Fruit fly (Drosophila melanogaster) whole organism, embryonic: ENCODE measurements around the gene Cep135.

Experiments
- Awh ChIP-seq: fragments of 200-800 bp; sonication (Bioruptor generic); IDR thresholded peaks from 2 replicates; pipeline ENCODE4, ENCODE4 v1.3.6; 2022; ENCODE audit warnings: missing biosample characterization, missing genetic modification characterization
- CG11456 ChIP-seq: fragments of 200-800 bp; sonication (Bioruptor generic); IDR thresholded peaks from 3 replicates; pipeline ENCODE4 v1.3.6; 2022; ENCODE audit warnings: missing biosample characterization, missing genetic modification characterization
- CG12659 ChIP-seq: fragments of 200-800 bp; sonication (Bioruptor generic); optimal IDR thresholded peaks from 3 replicates; lab custom pipeline; 2017; ENCODE audit warnings: mild to moderate bottlenecking, missing biosample characterization, missing genetic modification reagents, missing genetic modification characterization
- CG14441 ChIP-seq: fragments of 200-800 bp; sonication (Bioruptor generic); IDR thresholded peaks from 2 replicates; pipeline ENCODE4 v1.3.6; 2022; ENCODE audit warnings: missing biosample characterization, missing genetic modification characterization
- CG43689 ChIP-seq: fragments of 200-800 bp; sonication (Bioruptor generic); IDR thresholded peaks from 2 replicates; pipeline ENCODE4 v1.3.6; 2022; ENCODE audit warnings: missing biosample characterization, missing genetic modification characterization
- CG4404 ChIP-seq: fragments of 200-800 bp; sonication (Bioruptor generic); IDR thresholded peaks from 2 replicates; pipeline ENCODE4 v1.3.6; 2022; ENCODE audit warnings: missing biosample characterization, missing genetic modification characterization
- CG6254 ChIP-seq: fragments of 200-800 bp; sonication (Bioruptor generic); optimal IDR thresholded peaks from 3 replicates; lab custom pipeline; 2017; ENCODE audit warnings: mild to moderate bottlenecking, missing biosample characterization, missing genetic modification reagents, missing genetic modification characterization
- CG6854 ChIP-seq: fragments of 200-800 bp; sonication (Bioruptor generic); optimal IDR thresholded peaks from 3 replicates; lab custom pipeline; 2017; ENCODE audit warnings: missing biosample characterization, mild to moderate bottlenecking, missing genetic modification characterization
- CG7271 ChIP-seq: fragments of 200-800 bp; sonication (Bioruptor generic); optimal IDR thresholded peaks from 2 replicates; lab custom pipeline; 2018; ENCODE audit warnings: missing biosample characterization, mild to moderate bottlenecking, missing genetic modification characterization, moderate library complexity
- CG7987 ChIP-seq: fragments of 200-800 bp; sonication (Bioruptor generic); optimal IDR thresholded peaks from 2 replicates; lab custom pipeline; 2018; ENCODE audit warnings: missing biosample characterization, mild to moderate bottlenecking, missing genetic modification characterization, moderate library complexity
- CG8281 ChIP-seq: fragments of 200-800 bp; sonication (Bioruptor generic); optimal IDR thresholded peaks from 2 replicates; lab custom pipeline; 2018; ENCODE audit warnings: missing biosample characterization, mild to moderate bottlenecking, missing genetic modification characterization, moderate library complexity
- CG8290 ChIP-seq, 3 experiments: fragments of 200-800 bp; sonication (Bioruptor generic); optimal IDR thresholded peaks; 2 replicates each; lab custom pipeline; 2016 to 2019; ENCODE audit warnings: missing biosample characterization in 3 of 3, missing genetic modification characterization in 3 of 3, mild to moderate bottlenecking in 2 of 3, moderate library complexity in 1 of 3
- CG8944 ChIP-seq: fragments of 200-800 bp; sonication (Bioruptor generic); optimal IDR thresholded peaks from 3 replicates; lab custom pipeline; 2016; ENCODE audit warnings: missing biosample characterization, missing genetic modification characterization
- CG9215 ChIP-seq: fragments of 200-800 bp; sonication (Bioruptor generic); IDR thresholded peaks from 2 replicates; pipeline ENCODE4 v1.3.6; 2022; ENCODE audit warnings: missing biosample characterization, missing genetic modification characterization
- Doc2 ChIP-seq: fragments of 200-800 bp; sonication (Bioruptor generic); IDR thresholded peaks from 2 replicates; pipeline ENCODE4 v1.3.6; 2022; ENCODE audit warnings: missing biosample characterization, missing genetic modification characterization
- ERR ChIP-seq: fragments of 200-800 bp; sonication (Bioruptor generic); optimal IDR thresholded peaks from 2 replicates; lab custom pipeline; 2016; ENCODE audit warnings: missing biosample characterization, missing genetic modification characterization
- Ets97D ChIP-seq: fragments of 200-800 bp; sonication (Bioruptor generic); optimal IDR thresholded peaks from 3 replicates; lab custom pipeline; 2016; ENCODE audit warnings: missing biosample characterization, missing genetic modification characterization
- HLH54F ChIP-seq: fragments of 200-800 bp; sonication (Bioruptor generic); optimal IDR thresholded peaks from 3 replicates; lab custom pipeline; 2016; ENCODE audit warnings: missing biosample characterization, missing genetic modification characterization
- Hand ChIP-seq: fragments of 200-800 bp; sonication (Bioruptor generic); optimal IDR thresholded peaks from 2 replicates; lab custom pipeline; 2017; ENCODE audit warnings: mild to moderate bottlenecking, missing biosample characterization, missing genetic modification reagents, missing genetic modification characterization
- Hey ChIP-seq: fragments of 200-800 bp; sonication (Bioruptor generic); optimal IDR thresholded peaks from 3 replicates; lab custom pipeline; 2018; ENCODE audit warnings: missing biosample characterization, mild to moderate bottlenecking, missing genetic modification characterization
- Hr78 ChIP-seq, 2 experiments: fragments of 200-800 bp in 1 of 2; fragments of >200 bp in 1 of 2; sonication (Bioruptor generic) in 1 of 2; optimal IDR thresholded peaks; 2 replicates each; lab custom pipeline; 2017 to 2019; ENCODE audit warnings: missing biosample characterization in 2 of 2, missing genetic modification characterization in 2 of 2, mild to moderate bottlenecking in 1 of 2, moderate library complexity in 1 of 2
- NFAT ChIP-seq: fragments of 200-800 bp; sonication (Bioruptor generic); IDR thresholded peaks from 2 replicates; pipeline ENCODE4 v1.3.6; 2022; ENCODE audit warnings: missing biosample characterization, missing genetic modification characterization
- Rfx ChIP-seq: fragments of 200-800 bp; sonication (Bioruptor generic); IDR thresholded peaks from 2 replicates; pipeline ENCODE4 v1.3.6; 2022; ENCODE audit warnings: missing biosample characterization, missing genetic modification characterization
- bcd ChIP-seq: fragments of 200-800 bp; sonication (Bioruptor generic); optimal IDR thresholded peaks from 2 replicates; lab custom pipeline; 2017; ENCODE audit warnings: missing biosample characterization, mild to moderate bottlenecking, missing genetic modification characterization
- cas ChIP-seq: fragments of 200-800 bp; sonication (Bioruptor generic); IDR thresholded peaks from 2 replicates; pipeline ENCODE4 v1.3.6; 2022; ENCODE audit warnings: missing biosample characterization, missing genetic modification characterization
- emc ChIP-seq: fragments of 200-800 bp; sonication (Bioruptor generic); optimal IDR thresholded peaks from 2 replicates; lab custom pipeline; 2016; ENCODE audit warnings: missing biosample characterization, missing genetic modification characterization
- fd102C ChIP-seq: fragments of 200-800 bp; sonication (Bioruptor generic); optimal IDR thresholded peaks from 2 replicates; lab custom pipeline; 2018; ENCODE audit warnings: missing biosample characterization, mild to moderate bottlenecking, missing genetic modification characterization, moderate library complexity
- fd96Cb ChIP-seq: fragments of 200-800 bp; sonication (Bioruptor generic); optimal IDR thresholded peaks from 2 replicates; lab custom pipeline; 2018; ENCODE audit warnings: missing biosample characterization, mild to moderate bottlenecking, missing genetic modification characterization, moderate library complexity
- gfzf ChIP-seq: fragments of 200-800 bp; sonication (Bioruptor generic); optimal IDR thresholded peaks from 2 replicates; lab custom pipeline; 2016; ENCODE audit warnings: missing biosample characterization, mild to moderate bottlenecking, missing genetic modification characterization, moderate library complexity
- ham ChIP-seq: fragments of 200-800 bp; sonication (Bioruptor generic); IDR thresholded peaks from 2 replicates; pipeline ENCODE4 v1.3.6; 2022; ENCODE audit warnings: missing biosample characterization, missing genetic modification characterization
- hbn ChIP-seq: fragments of 200-800 bp; sonication (Bioruptor generic); IDR thresholded peaks from 2 replicates; pipeline ENCODE4 v1.3.6; 2022; ENCODE audit warnings: missing biosample characterization, missing genetic modification characterization; ENCODE audit not compliant: partially characterized antibody
- insv ChIP-seq, 2 experiments: fragments of 200-800 bp; sonication (Bioruptor generic); optimal IDR thresholded peaks; 3 replicates each; lab custom pipeline; 2016 to 2018; ENCODE audit warnings: missing biosample characterization in 2 of 2, missing genetic modification characterization in 2 of 2
- lbe ChIP-seq: fragments of 200-800 bp; sonication (Bioruptor generic); optimal IDR thresholded peaks from 2 replicates; lab custom pipeline; 2016; ENCODE audit warnings: missing biosample characterization, mild to moderate bottlenecking, missing genetic modification characterization
- lmd ChIP-seq: fragments of 200-800 bp; sonication (Bioruptor generic); IDR thresholded peaks from 2 replicates; pipeline ENCODE4 v1.3.6; 2022; ENCODE audit warnings: missing biosample characterization, missing genetic modification characterization
- odd ChIP-seq: fragments of 200-800 bp; sonication (Bioruptor generic); optimal IDR thresholded peaks from 2 replicates; lab custom pipeline; 2017; ENCODE audit warnings: missing biosample characterization, mild to moderate bottlenecking, missing genetic modification characterization
- otp ChIP-seq: fragments of 200-800 bp; sonication (Bioruptor generic); IDR thresholded peaks from 3 replicates; pipeline ENCODE4, ENCODE4 v1.3.6; 2022; ENCODE audit warnings: missing biosample characterization, missing genetic modification characterization
- psq ChIP-seq: fragments of 200-800 bp; sonication (Bioruptor generic); optimal IDR thresholded peaks from 2 replicates; lab custom pipeline; 2017; ENCODE audit warnings: missing biosample characterization, missing genetic modification characterization
- sens ChIP-seq: fragments of 200-800 bp; sonication (Bioruptor generic); peaks from one replicate; lab custom pipeline; 2016; ENCODE audit warnings: missing biosample characterization, missing genetic modification characterization
- sob ChIP-seq: fragments of 200-800 bp; sonication (Bioruptor generic); IDR thresholded peaks from 2 replicates; pipeline ENCODE4 v1.3.6; 2022; ENCODE audit warnings: missing biosample characterization, missing genetic modification characterization
- stwl ChIP-seq: fragments of 200-800 bp; sonication (Bioruptor generic); optimal IDR thresholded peaks from 3 replicates; lab custom pipeline; 2018; ENCODE audit warnings: missing biosample characterization, mild to moderate bottlenecking, missing genetic modification characterization, moderate library complexity
- z ChIP-seq: fragments of 200-800 bp; sonication (Bioruptor generic); IDR thresholded peaks from 3 replicates; pipeline ENCODE4 v1.3.6; 2022; ENCODE audit warnings: missing biosample characterization, missing genetic modification characterization
- zfh1 ChIP-seq: fragments of 200-800 bp; sonication (Bioruptor generic); IDR thresholded peaks from 3 replicates; pipeline ENCODE4 v1.3.6; 2022; ENCODE audit warnings: missing biosample characterization, missing genetic modification characterization

Gene Cep135

DNA sequence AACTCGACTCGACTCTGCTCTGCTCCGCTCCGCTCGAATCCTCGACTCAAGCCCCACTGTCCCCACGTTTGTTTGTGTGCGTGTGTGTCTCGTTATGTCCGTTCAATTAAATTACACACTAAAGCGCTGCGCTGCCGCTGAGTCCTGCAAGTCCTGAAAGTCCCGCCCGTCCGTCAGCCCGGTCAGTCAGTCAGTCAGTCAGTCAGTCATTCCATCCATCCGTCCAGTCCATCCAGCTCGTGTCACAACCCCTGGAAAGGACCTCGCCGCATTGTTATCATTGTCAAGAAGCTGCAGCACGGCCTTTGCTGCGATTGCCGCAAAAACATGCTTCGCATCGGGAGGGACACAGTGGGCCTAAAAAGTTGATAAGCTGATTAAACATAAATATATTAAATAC is 52.5 kb downstream of the Cep135 start:
- TF ChIP-seq CG8281 (tag; lab: Kevin White, UChicago) (peak; percentile 90), fd102C (GFP tag; lab: Kevin White, UChicago) (no peak), CG6854 (GFP tag; lab: Kevin White, UChicago) (no peak), CG9215 (GFP tag; lab: Robert Waterston, UW) (peak; percentile 14; the same call in 1 of the 2 replicates), CG6254 (GFP tag; lab: Kevin White, UChicago) (no peak), stwl (tag; lab: Kevin White, UChicago) (no peak), NFAT (GFP tag; lab: Robert Waterston, UW) (0 out of 2 replicates have a peak, but pooled peaks have one; percentile 2), z (GFP tag; lab: Robert Waterston, UW) (0 out of 3 replicates have a peak, but pooled peaks have one; percentile 37), emc (GFP tag; lab: Kevin White, UChicago) (no peak)

- TF ChIP-seq ERR (GFP tag; lab: Kevin White, UChicago) (no peak), Hand (no peak), Doc2 (GFP tag; lab: Robert Waterston, UW) (no peak), Rfx (GFP tag; lab: Robert Waterston, UW) (no peak), ham (GFP tag; lab: Robert Waterston, UW) (no peak), psq (GFP tag; lab: Kevin White, UChicago) (no peak), cas (GFP tag; lab: Robert Waterston, UW) (no peak), CG7987 (GFP tag; lab: Kevin White, UChicago) (no peak), otp (GFP tag; lab: Robert Waterston, UW) (0 out of 3 replicates have a peak, but pooled peaks have one; percentile 11), CG7271 (tag; lab: Kevin White, UChicago) (no peak), Hr78 (GFP tag; optimal IDR thresholded peaks at IDR 0.05; lab: Kevin White, UChicago) (peak in 1 of 2 experiments; percentile 52), lbe (GFP tag; lab: Kevin White, UChicago) (no peak), HLH54F (GFP tag; lab: Kevin White, UChicago) (no peak), CG8944 (GFP tag; lab: Kevin White, UChicago) (no peak), Awh (GFP tag; lab: Robert Waterston, UW) (no peak), CG12659 (no peak), bcd (GFP tag; lab: Kevin White, UChicago) (no peak), CG8290 (GFP tag; optimal IDR thresholded peaks at IDR 0.05; lab: Kevin White, UChicago) (no peak), CG8290 (tag; optimal IDR thresholded peaks at IDR 0.05; lab: Kevin White, UChicago) (no peak), CG11456 (0 out of 3 replicates have a peak, but pooled peaks have one; percentile 51), CG43689 (no peak), sens (GFP tag; lab: Kevin White, UChicago) (no peak), gfzf (GFP tag; lab: Kevin White, UChicago) (no peak), CG14441 (0 out of 2 replicates have a peak, but pooled peaks have one; percentile 18), zfh1 (GFP tag; lab: Robert Waterston, UW) (no peak), insv (GFP tag; optimal IDR thresholded peaks at IDR 0.05; lab: Kevin White, UChicago) (no peak), CG4404 (GFP tag; lab: Robert Waterston, UW) (0 out of 2 replicates have a peak, but pooled peaks have one; percentile 19), Ets97D (GFP tag; lab: Kevin White, UChicago) (no peak), Hey (no peak), hbn (GFP tag; lab: Robert Waterston, UW) (no peak), sob (GFP tag; lab: Robert Waterston, UW) (no peak), lmd (GFP tag; lab: Robert Waterston, UW) (0 out of 2 replicates have a peak, but pooled peaks have one; percentile 14), odd (GFP tag; lab: Kevin White, UChicago) (no peak), fd96Cb (no peak)
These were observed 53.3 kb downstream of the Cep135 start for dm6 chr3L:15169795-15170194.
